Fruit fly (Drosophila melanogaster): ENCODE data around the gene Octbeta1R.

DNA sequence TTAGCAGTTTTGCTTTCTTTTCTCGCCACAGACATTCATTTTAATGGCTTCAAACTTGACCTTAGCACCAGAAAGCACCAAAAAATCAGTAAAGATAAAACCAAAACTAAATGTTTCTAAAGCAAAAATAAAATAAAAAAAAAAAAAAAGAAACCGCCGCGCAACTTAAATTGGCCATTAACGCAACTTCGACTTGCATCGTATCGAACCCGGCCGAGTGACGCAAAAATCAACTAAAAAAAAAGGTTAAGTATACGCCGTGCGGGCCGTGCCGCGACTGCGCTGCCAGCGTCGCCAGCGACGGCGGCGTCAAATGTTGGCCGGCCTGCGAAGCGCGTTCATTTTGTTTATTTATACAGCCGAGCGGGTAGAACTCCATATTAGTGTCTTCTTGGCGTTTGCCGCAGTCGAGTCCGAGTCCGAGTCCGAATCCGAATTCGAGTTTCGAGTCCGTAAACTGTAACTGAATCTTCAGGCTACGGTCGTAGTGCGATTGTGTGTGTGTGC is 53.3 kb downstream of the Octbeta1R start, which contains the start of gene bond:
- TF ChIP-seq Myc (optimal IDR thresholded peaks at IDR 0.05), result no peak
- no peak for TF ChIP-seq psq (optimal IDR thresholded peaks at IDR 0.05)
- no peak for TF ChIP-seq insv (optimal IDR thresholded peaks at IDR 0.05)
- no peak for TF ChIP-seq Sin3A (optimal IDR thresholded peaks at IDR 0.05)
- no peak for TF ChIP-seq h (optimal IDR thresholded peaks at IDR 0.05)
